ENCODE assay signal across 1 fruit fly cellular context in genomic region chr3R:11221437-11222230, dm6.
TF ChIP-seq lines count a peak whose summit lies in the region.

Gene CG6693, minus strand, starts transcription at chr3R:11221639.
Gene RpL3, plus strand, starts transcription at chr3R:11221894.

TF ChIP-seq in whole organism, embryonic, 481 proteins besides CTCF, POLR2A, EP300 and RAD21 (continued from another document and continues in another):
- peak; percentile 82 for TF ChIP-seq CG2678 (tag; optimal IDR thresholded peaks at IDR 0.05; lab: Kevin White, UChicago)
- peak; percentile 80 for TF ChIP-seq CG16779 (GFP tag; IDR thresholded peaks at IDR 0.05; lab: Robert Waterston, UW)
- no peak for TF ChIP-seq CG11093 (GFP tag; IDR thresholded peaks at IDR 0.05; lab: Robert Waterston, UW)
- TF ChIP-seq zen2 (GFP tag; IDR thresholded peaks at IDR 0.05; lab: Robert Waterston, UW; ENCODE audit: partially characterized antibody): no peak
- TF ChIP-seq CG4820 (GFP tag; optimal IDR thresholded peaks at IDR 0.05; lab: Kevin White, UChicago): peak; percentile 54
- TF ChIP-seq CG7357 (GFP tag; IDR thresholded peaks at IDR 0.05; lab: Robert Waterston, UW): 0 out of 3 replicates have a peak, but pooled peaks have one; percentile 24
- TF ChIP-seq chif (GFP tag; optimal IDR thresholded peaks at IDR 0.05; lab: Kevin White, UChicago): peak; percentile 26
- TF ChIP-seq HHEX (GFP tag; optimal IDR thresholded peaks at IDR 0.05; lab: Kevin White, UChicago): peak; percentile 87
- TF ChIP-seq pfk (GFP tag; optimal IDR thresholded peaks at IDR 0.05; lab: Kevin White, UChicago): peak; percentile 76
- peak; percentile 38 for TF ChIP-seq ab (GFP tag; optimal IDR thresholded peaks at IDR 0.05; lab: Kevin White, UChicago)
- peak; percentile 91 for TF ChIP-seq CG13296 (GFP tag; optimal IDR thresholded peaks at IDR 0.05; lab: Kevin White, UChicago)
- TF ChIP-seq CG3065 (GFP tag; optimal IDR thresholded peaks at IDR 0.05; lab: Kevin White, UChicago): peak; percentile 18
- TF ChIP-seq Fer2 (tag; optimal IDR thresholded peaks at IDR 0.05; lab: Kevin White, UChicago): peak; percentile 28
- TF ChIP-seq Usf (GFP tag; optimal IDR thresholded peaks at IDR 0.05; lab: Kevin White, UChicago): no peak
- TF ChIP-seq CG15073 (GFP tag; optimal IDR thresholded peaks at IDR 0.05; lab: Kevin White, UChicago): no peak
- TF ChIP-seq CG17361 (GFP tag; IDR thresholded peaks at IDR 0.05; lab: Robert Waterston, UW): peak; percentile 78
- TF ChIP-seq Nf-YA (GFP tag; IDR thresholded peaks at IDR 0.05; lab: Robert Waterston, UW): peak; percentile 76
- peak; percentile 87 for TF ChIP-seq sqz (GFP tag; optimal IDR thresholded peaks at IDR 0.05; lab: Kevin White, UChicago)
- TF ChIP-seq CG3407 (GFP tag; optimal IDR thresholded peaks at IDR 0.05; lab: Kevin White, UChicago): peak; percentile 73
- no peak for TF ChIP-seq sima (GFP tag; optimal IDR thresholded peaks at IDR 0.05; lab: Kevin White, UChicago)
- TF ChIP-seq Ets97D (GFP tag; optimal IDR thresholded peaks at IDR 0.05; lab: Kevin White, UChicago): peak; percentile 98
- TF ChIP-seq CG9437 (GFP tag; optimal IDR thresholded peaks at IDR 0.05; lab: Kevin White, UChicago): peak; percentile 45
- TF ChIP-seq CG18599 (GFP tag; optimal IDR thresholded peaks at IDR 0.05; lab: Kevin White, UChicago): peak; percentile 72
- peak; percentile 67; the same call in 1 of the 2 replicates for TF ChIP-seq HLH3B (GFP tag; IDR thresholded peaks at IDR 0.05; lab: Robert Waterston, UW)
- TF ChIP-seq CG2120 (GFP tag; optimal IDR thresholded peaks at IDR 0.05; lab: Kevin White, UChicago): peak; percentile 55
- no peak for TF ChIP-seq jigr1 (GFP tag; IDR thresholded peaks at IDR 0.05; lab: Robert Waterston, UW)
- TF ChIP-seq mirr (GFP tag; optimal IDR thresholded peaks at IDR 0.05; lab: Kevin White, UChicago): peak; percentile 90
- TF ChIP-seq CG11398 (GFP tag; optimal IDR thresholded peaks at IDR 0.05; lab: Kevin White, UChicago): peak; percentile 55
- TF ChIP-seq bcd (GFP tag; optimal IDR thresholded peaks at IDR 0.05; lab: Kevin White, UChicago): peak; percentile 79
- TF ChIP-seq PHDP (tag; optimal IDR thresholded peaks at IDR 0.05; lab: Kevin White, UChicago): peak; percentile 86
- TF ChIP-seq sens (GFP tag; lab: Kevin White, UChicago): peak; percentile 97
- TF ChIP-seq sisA (GFP tag; IDR thresholded peaks at IDR 0.05; lab: Robert Waterston, UW): no peak
- peak; percentile 9 for TF ChIP-seq CG6654 (GFP tag; optimal IDR thresholded peaks at IDR 0.05; lab: Kevin White, UChicago)
- TF ChIP-seq scrt (GFP tag; optimal IDR thresholded peaks at IDR 0.05; lab: Kevin White, UChicago): peak; percentile 84
- peak; percentile 67 for TF ChIP-seq CG11504 (tag; optimal IDR thresholded peaks at IDR 0.05; lab: Kevin White, UChicago)
- peak; percentile 22 for TF ChIP-seq CG18476 (GFP tag; optimal IDR thresholded peaks at IDR 0.05; lab: Kevin White, UChicago)
- TF ChIP-seq CG10959 (GFP tag; IDR thresholded peaks at IDR 0.05; lab: Robert Waterston, UW): peak; percentile 40; the same call in 1 of the 2 replicates
- TF ChIP-seq Chrac-16 (GFP tag; optimal IDR thresholded peaks at IDR 0.05; lab: Kevin White, UChicago): no peak
- TF ChIP-seq CG14667 (GFP tag; IDR thresholded peaks at IDR 0.05; lab: Robert Waterston, UW): no peak
- no peak for TF ChIP-seq CG30431 (GFP tag; optimal IDR thresholded peaks at IDR 0.05; lab: Kevin White, UChicago)
- 0 out of 3 replicates have a peak, but pooled peaks have one; percentile 33 for TF ChIP-seq Opbp (GFP tag; IDR thresholded peaks at IDR 0.05; lab: Robert Waterston, UW; ENCODE audit: partially characterized antibody)
- TF ChIP-seq CG32772 (GFP tag; IDR thresholded peaks at IDR 0.05; lab: Robert Waterston, UW): no peak
- peak; percentile 86 for TF ChIP-seq Fer1 (GFP tag; optimal IDR thresholded peaks at IDR 0.05; lab: Kevin White, UChicago)
- peak; percentile 54; the same call in 1 of the 2 replicates for TF ChIP-seq CG10321 (GFP tag; IDR thresholded peaks at IDR 0.05; lab: Robert Waterston, UW)
- TF ChIP-seq CHES-1-like (GFP tag; optimal IDR thresholded peaks at IDR 0.05; lab: Kevin White, UChicago): peak; percentile 55
- TF ChIP-seq CG15269 (tag; optimal IDR thresholded peaks at IDR 0.05; lab: Kevin White, UChicago): peak; percentile 82
- no peak for TF ChIP-seq tio (GFP tag; optimal IDR thresholded peaks at IDR 0.05; lab: Kevin White, UChicago)
- TF ChIP-seq lab (GFP tag; optimal IDR thresholded peaks at IDR 0.05; lab: Kevin White, UChicago): peak; percentile 92
- peak; percentile 99 for TF ChIP-seq pzg (GFP tag; optimal IDR thresholded peaks at IDR 0.05; lab: Kevin White, UChicago)
- peak; percentile 49 for TF ChIP-seq stwl (tag; optimal IDR thresholded peaks at IDR 0.05; lab: Kevin White, UChicago)
- peak; percentile 49 for TF ChIP-seq CG13123 (GFP tag; optimal IDR thresholded peaks at IDR 0.05; lab: Kevin White, UChicago)
- TF ChIP-seq CG6272 (GFP tag; IDR thresholded peaks at IDR 0.05; lab: Robert Waterston, UW): peak; percentile 47; the same call in 1 of the 2 replicates
- no peak for TF ChIP-seq fru (optimal IDR thresholded peaks at IDR 0.05; lab: Kevin White, UChicago)
- TF ChIP-seq CG8924 (tag; optimal IDR thresholded peaks at IDR 0.05; lab: Kevin White, UChicago): peak; percentile 86
- peak; percentile 89 for TF ChIP-seq Dbx (GFP tag; IDR thresholded peaks at IDR 0.05; lab: Robert Waterston, UW)
- no peak for TF ChIP-seq Antp (GFP tag; optimal IDR thresholded peaks at IDR 0.05; lab: Kevin White, UChicago)
- TF ChIP-seq hkb (optimal IDR thresholded peaks at IDR 0.05; lab: Kevin White, UChicago): peak; percentile 93
- TF ChIP-seq hkb (GFP tag; IDR thresholded peaks at IDR 0.05; lab: Robert Waterston, UW): peak; percentile 67
- TF ChIP-seq nom (GFP tag; optimal IDR thresholded peaks at IDR 0.05; lab: Kevin White, UChicago): peak; percentile 92
- peak; percentile 23; the same call in 1 of the 3 replicates for TF ChIP-seq B-H1 (GFP tag; IDR thresholded peaks at IDR 0.05; lab: Robert Waterston, UW)
- TF ChIP-seq br (optimal IDR thresholded peaks at IDR 0.05; lab: Kevin White, UChicago): no peak
- peak; percentile 36; the same call in 1 of the 3 replicates for TF ChIP-seq CG6175 (GFP tag; IDR thresholded peaks at IDR 0.05; lab: Robert Waterston, UW)
- peak; percentile 80; the same call in 2 of the 3 replicates for TF ChIP-seq otp (GFP tag; IDR thresholded peaks at IDR 0.05; lab: Robert Waterston, UW)
- peak; percentile 39; the same call in 1 of the 2 replicates for TF ChIP-seq CkIIα-i1 (GFP tag; IDR thresholded peaks at IDR 0.05; lab: Robert Waterston, UW)
- peak; percentile 0 for TF ChIP-seq CG10274 (GFP tag; optimal IDR thresholded peaks at IDR 0.05; lab: Kevin White, UChicago)
- peak; percentile 62 for TF ChIP-seq her (GFP tag; optimal IDR thresholded peaks at IDR 0.05; lab: Kevin White, UChicago)
- TF ChIP-seq kni (GFP tag; optimal IDR thresholded peaks at IDR 0.05; lab: Kevin White, UChicago): peak; percentile 49
- peak; percentile 80 for TF ChIP-seq unpg (GFP tag; optimal IDR thresholded peaks at IDR 0.05; lab: Kevin White, UChicago)
- TF ChIP-seq Mes4 (GFP tag; optimal IDR thresholded peaks at IDR 0.05; lab: Kevin White, UChicago): peak; percentile 81
- TF ChIP-seq sug (tag; optimal IDR thresholded peaks at IDR 0.05; lab: Kevin White, UChicago): peak; percentile 70
- peak; percentile 54 for TF ChIP-seq CG1529 (GFP tag; optimal IDR thresholded peaks at IDR 0.05; lab: Kevin White, UChicago)
- TF ChIP-seq ttk (GFP tag; IDR thresholded peaks at IDR 0.05; lab: Robert Waterston, UW): peak; percentile 55
- TF ChIP-seq wor (GFP tag; IDR thresholded peaks at IDR 0.05; lab: Robert Waterston, UW): no peak
- TF ChIP-seq grn (GFP tag; optimal IDR thresholded peaks at IDR 0.05; lab: Kevin White, UChicago): peak; percentile 65
- TF ChIP-seq CG14965 (GFP tag; optimal IDR thresholded peaks at IDR 0.05; lab: Kevin White, UChicago; ENCODE audit: borderline replicate concordance): peak; percentile 28
- TF ChIP-seq Dll (GFP tag; IDR thresholded peaks at IDR 0.05; lab: Robert Waterston, UW; ENCODE audit: partially characterized antibody): no peak
- peak; percentile 61 for TF ChIP-seq BEAF-32 (GFP tag; optimal IDR thresholded peaks at IDR 0.05; lab: Kevin White, UChicago)
- TF ChIP-seq vfl (GFP tag; optimal IDR thresholded peaks at IDR 0.05; lab: Kevin White, UChicago): peak; percentile 63
- TF ChIP-seq Max (GFP tag; optimal IDR thresholded peaks at IDR 0.05; lab: Kevin White, UChicago): peak; percentile 86
- TF ChIP-seq CG10147 (GFP tag; optimal IDR thresholded peaks at IDR 0.05; lab: Kevin White, UChicago): peak; percentile 12
- TF ChIP-seq pita (GFP tag; optimal IDR thresholded peaks at IDR 0.05; lab: Kevin White, UChicago): peak; percentile 87
- no peak for TF ChIP-seq D (optimal IDR thresholded peaks at IDR 0.05; lab: Kevin White, UChicago)
- peak; percentile 44 for TF ChIP-seq D (GFP tag; optimal IDR thresholded peaks at IDR 0.05; lab: Kevin White, UChicago)
- peak; percentile 84 for TF ChIP-seq tap (tag; optimal IDR thresholded peaks at IDR 0.05; lab: Kevin White, UChicago)
- TF ChIP-seq slbo (GFP tag; IDR thresholded peaks at IDR 0.05; lab: Robert Waterston, UW): peak; percentile 59
- peak; percentile 58 for TF ChIP-seq CG16863 (GFP tag; optimal IDR thresholded peaks at IDR 0.05; lab: Kevin White, UChicago)
- TF ChIP-seq Dp (GFP tag; optimal IDR thresholded peaks at IDR 0.05; lab: Kevin White, UChicago): peak; percentile 79
- TF ChIP-seq Doc2 (GFP tag; IDR thresholded peaks at IDR 0.05; lab: Robert Waterston, UW): no peak
- peak; percentile 52 for TF ChIP-seq shn (GFP tag; optimal IDR thresholded peaks at IDR 0.05; lab: Kevin White, UChicago)
- no peak for TF ChIP-seq CG7372 (GFP tag; IDR thresholded peaks at IDR 0.05; lab: Robert Waterston, UW)
- TF ChIP-seq CG4282 (GFP tag; optimal IDR thresholded peaks at IDR 0.05; lab: Kevin White, UChicago): peak; percentile 5
- peak; percentile 90 for TF ChIP-seq CG12659 (GFP tag; optimal IDR thresholded peaks at IDR 0.05; lab: Kevin White, UChicago)
- no peak for TF ChIP-seq yki (optimal IDR thresholded peaks at IDR 0.05; lab: Kevin White, UChicago)
- TF ChIP-seq CG12236 (GFP tag; optimal IDR thresholded peaks at IDR 0.05; lab: Kevin White, UChicago): peak; percentile 57
- peak; percentile 56 for TF ChIP-seq CG4424 (GFP tag; optimal IDR thresholded peaks at IDR 0.05; lab: Kevin White, UChicago)
- TF ChIP-seq B-H2 (GFP tag; optimal IDR thresholded peaks at IDR 0.05; lab: Kevin White, UChicago): peak; percentile 89
- no peak; the same call in 2 of the 3 replicates for TF ChIP-seq CG6791 (GFP tag; IDR thresholded peaks at IDR 0.05; lab: Robert Waterston, UW; ENCODE audit: partially characterized antibody)
- peak; percentile 49; the same call in 1 of the 2 replicates for TF ChIP-seq CG32767 (GFP tag; IDR thresholded peaks at IDR 0.05; lab: Robert Waterston, UW)
- TF ChIP-seq CG10431 (GFP tag; optimal IDR thresholded peaks at IDR 0.05; lab: Kevin White, UChicago): peak; percentile 88
- peak; percentile 73 for TF ChIP-seq CG11247 (GFP tag; IDR thresholded peaks at IDR 0.05; lab: Robert Waterston, UW)
- no peak for TF ChIP-seq Abd-B (GFP tag; optimal IDR thresholded peaks at IDR 0.05; lab: Kevin White, UChicago)
- TF ChIP-seq ssp (GFP tag; IDR thresholded peaks at IDR 0.05; lab: Robert Waterston, UW): peak; percentile 56
- TF ChIP-seq Ets65A (GFP tag; lab: Kevin White, UChicago): peak; percentile 99
- TF ChIP-seq CG4730 (GFP tag; IDR thresholded peaks at IDR 0.05; lab: Robert Waterston, UW): peak; percentile 38
- TF ChIP-seq onecut (GFP tag; IDR thresholded peaks at IDR 0.05; lab: Robert Waterston, UW): peak; percentile 84
- TF ChIP-seq sna (GFP tag; IDR thresholded peaks at IDR 0.05; lab: Robert Waterston, UW; ENCODE audit: partially characterized antibody): no peak
- peak; percentile 71 for TF ChIP-seq sens-2 (GFP tag; IDR thresholded peaks at IDR 0.05; lab: Robert Waterston, UW)
- peak; percentile 70 for TF ChIP-seq CG2116 (GFP tag; optimal IDR thresholded peaks at IDR 0.05; lab: Kevin White, UChicago)
- no peak for TF ChIP-seq da (GFP tag; optimal IDR thresholded peaks at IDR 0.05; lab: Kevin White, UChicago)
- peak; percentile 52 for TF ChIP-seq Xbp1 (GFP tag; optimal IDR thresholded peaks at IDR 0.05; lab: Kevin White, UChicago)
- peak; percentile 76 for TF ChIP-seq CG17912 (GFP tag; optimal IDR thresholded peaks at IDR 0.05; lab: Kevin White, UChicago)
- peak; percentile 40 for TF ChIP-seq sd (tag; optimal IDR thresholded peaks at IDR 0.05; lab: Kevin White, UChicago)
- TF ChIP-seq gcm2 (GFP tag; optimal IDR thresholded peaks at IDR 0.05; lab: Kevin White, UChicago): peak; percentile 66
- TF ChIP-seq hth (optimal IDR thresholded peaks at IDR 0.05; lab: Kevin White, UChicago): no peak
- TF ChIP-seq CG7928 (GFP tag; optimal IDR thresholded peaks at IDR 0.05; lab: Kevin White, UChicago): peak; percentile 97
- peak; percentile 47; the same call in 1 of the 2 replicates for TF ChIP-seq Drgx (GFP tag; IDR thresholded peaks at IDR 0.05; lab: Robert Waterston, UW)
- TF ChIP-seq danr (GFP tag; IDR thresholded peaks at IDR 0.05; lab: Robert Waterston, UW): no peak
- TF ChIP-seq nerfin-1 (tag; optimal IDR thresholded peaks at IDR 0.05; lab: Kevin White, UChicago): peak; percentile 71
- TF ChIP-seq pros (GFP tag; optimal IDR thresholded peaks at IDR 0.05; lab: Kevin White, UChicago): peak; percentile 53
- peak; percentile 27 for TF ChIP-seq Six4 (GFP tag; optimal IDR thresholded peaks at IDR 0.05; lab: Kevin White, UChicago)
- TF ChIP-seq CG9727 (GFP tag; optimal IDR thresholded peaks at IDR 0.05; lab: Kevin White, UChicago): peak; percentile 77
- TF ChIP-seq dmrt99B (tag; optimal IDR thresholded peaks at IDR 0.05; lab: Kevin White, UChicago): peak; percentile 68
- TF ChIP-seq MBD-R2 (GFP tag; IDR thresholded peaks at IDR 0.05; lab: Robert Waterston, UW): peak; percentile 53
- peak; percentile 73 for TF ChIP-seq Dad (GFP tag; optimal IDR thresholded peaks at IDR 0.05; lab: Kevin White, UChicago)
- peak; percentile 38 for TF ChIP-seq Camta (GFP tag; optimal IDR thresholded peaks at IDR 0.05; lab: Kevin White, UChicago)
- peak; percentile 5 for TF ChIP-seq az2 (GFP tag; optimal IDR thresholded peaks at IDR 0.05; lab: Kevin White, UChicago)
- peak; percentile 19 for TF ChIP-seq CG12155 (GFP tag; optimal IDR thresholded peaks at IDR 0.05; lab: Kevin White, UChicago)
- peak; percentile 65 for TF ChIP-seq CG3847 (GFP tag; IDR thresholded peaks at IDR 0.05; lab: Robert Waterston, UW)
- TF ChIP-seq lola (GFP tag; optimal IDR thresholded peaks at IDR 0.05; lab: Kevin White, UChicago): no peak
- peak; percentile 88 for TF ChIP-seq dm (GFP tag; optimal IDR thresholded peaks at IDR 0.05; lab: Kevin White, UChicago)
- peak; percentile 79 for TF ChIP-seq cg (GFP tag; optimal IDR thresholded peaks at IDR 0.05; lab: Kevin White, UChicago)
